Worm (Caenorhabditis elegans) whole organism, L2 larva: ENCODE measurements around the gene W01B6.8.

ENCODE experiments used
- C34F6.9 ChIP-seq: fragments of 150-350 bp; optimal IDR thresholded peaks from 2 replicates; lab custom pipeline; 2014; ENCODE audit warnings: missing biosample characterization, missing genetic modification characterization
- F13H6.1 ChIP-seq: sonication (generic microtip); optimal IDR thresholded peaks from 2 replicates; lab custom pipeline; 2016; ENCODE audit warnings: missing genetic modification characterization, missing compliant biosample characterization
- R02D3.7 ChIP-seq: fragments of 150-350 bp; optimal IDR thresholded peaks from 2 replicates; lab custom pipeline; 2014; ENCODE audit warnings: missing biosample characterization, missing genetic modification characterization
- Y55F3AM.14 ChIP-seq: fragments of 200-800 bp; sonication (Bioruptor generic); optimal IDR thresholded peaks from 2 replicates; lab custom pipeline; 2018; ENCODE audit warnings: mild to moderate bottlenecking, missing genetic modification characterization, missing compliant biosample characterization
- ZK546.5 ChIP-seq: sonication (generic microtip); optimal IDR thresholded peaks from 2 replicates; lab custom pipeline; 2017; ENCODE audit warnings: missing biosample characterization, missing genetic modification characterization
- alr-1 ChIP-seq: fragments of 150-350 bp; optimal IDR thresholded peaks from 2 replicates; lab custom pipeline; 2014; ENCODE audit warnings: missing biosample characterization, missing genetic modification characterization
- aly-2 ChIP-seq: fragments of 150-350 bp; optimal IDR thresholded peaks from 2 replicates; lab custom pipeline; 2014; ENCODE audit warnings: missing biosample characterization, missing genetic modification characterization
- ama-1 ChIP-seq: fragments of 150-350 bp; optimal IDR thresholded peaks from 2 replicates; lab custom pipeline; 2018; ENCODE audit warnings: inconsistent platforms
- blmp-1 ChIP-seq: sonication (generic microtip); optimal IDR thresholded peaks from 2 replicates; lab custom pipeline; 2017; ENCODE audit warnings: missing genetic modification characterization, mild to moderate bottlenecking, missing compliant biosample characterization, antibody characterized with exemption, moderate library complexity; ENCODE audit not compliant: insufficient read depth
- ceh-16 ChIP-seq: fragments of 150-350 bp; optimal IDR thresholded peaks from 2 replicates; lab custom pipeline; 2014; ENCODE audit warnings: missing biosample characterization, missing genetic modification characterization
- ceh-82 ChIP-seq: fragments of 150-350 bp; optimal IDR thresholded peaks from 2 replicates; lab custom pipeline; 2014; ENCODE audit warnings: missing biosample characterization, missing genetic modification characterization
- crh-2 ChIP-seq: sonication (generic microtip); optimal IDR thresholded peaks from 2 replicates; lab custom pipeline; 2017; ENCODE audit warnings: missing biosample characterization, missing genetic modification characterization
- dmd-4 ChIP-seq: sonication (generic microtip); optimal IDR thresholded peaks from 2 replicates; lab custom pipeline; 2017; ENCODE audit warnings: missing biosample characterization, missing genetic modification characterization
- egl-27 ChIP-seq: sonication (generic microtip); optimal IDR thresholded peaks from 3 replicates; lab custom pipeline; 2017; ENCODE audit warnings: missing biosample characterization, missing genetic modification reagents, missing genetic modification characterization
- elt-1 ChIP-seq: fragments of 150-350 bp; optimal IDR thresholded peaks from 2 replicates; lab custom pipeline; 2014; ENCODE audit warnings: missing biosample characterization, missing genetic modification characterization
- elt-3 ChIP-seq: sonication (generic microtip); optimal IDR thresholded peaks from 2 replicates; lab custom pipeline; 2017; ENCODE audit warnings: missing biosample characterization, missing genetic modification characterization
- gmeb-1 ChIP-seq: fragments of 150-350 bp; optimal IDR thresholded peaks from 2 replicates; lab custom pipeline; 2014; ENCODE audit warnings: missing biosample characterization, missing genetic modification characterization
- lin-11 ChIP-seq: fragments of 150-350 bp; sonication (generic microtip); optimal IDR thresholded peaks from 2 replicates; lab custom pipeline; 2014; ENCODE audit warnings: missing biosample characterization, missing genetic modification characterization, inconsistent platforms, mixed read lengths
- lin-13 ChIP-seq: fragments of 150-350 bp; optimal IDR thresholded peaks from 2 replicates; lab custom pipeline; 2014; ENCODE audit warnings: missing biosample characterization, missing genetic modification reagents, missing genetic modification characterization
- lin-39 ChIP-seq: fragments of 150-350 bp; optimal IDR thresholded peaks from 2 replicates; lab custom pipeline; 2014; ENCODE audit warnings: missing biosample characterization, missing genetic modification reagents, missing genetic modification characterization
- lsy-2 ChIP-seq, 2 experiments: fragments of 150-350 bp in 1 of 2; sonication (generic microtip) in 1 of 2; optimal IDR thresholded peaks; 2 replicates each; lab custom pipeline; 2014 to 2017; ENCODE audit warnings: missing biosample characterization in 2 of 2, missing genetic modification characterization in 2 of 2
- mbf-1 ChIP-seq: sonication (generic microtip); optimal IDR thresholded peaks from 2 replicates; lab custom pipeline; 2017; ENCODE audit warnings: missing biosample characterization, missing genetic modification characterization
- mdl-1 ChIP-seq, 2 experiments: fragments of 150-350 bp in 1 of 2; sonication (generic microtip) in 1 of 2; optimal IDR thresholded peaks; 2 replicates each; lab custom pipeline; 2017; ENCODE audit warnings: missing biosample characterization in 2 of 2, missing genetic modification characterization in 2 of 2
- nhr-10 ChIP-seq: sonication (generic microtip); optimal IDR thresholded peaks from 2 replicates; lab custom pipeline; 2017; ENCODE audit warnings: missing biosample characterization, missing genetic modification characterization
- nhr-11 ChIP-seq: fragments of 150-350 bp; optimal IDR thresholded peaks from 2 replicates; lab custom pipeline; 2014; ENCODE audit warnings: missing biosample characterization, missing genetic modification characterization
- nhr-12 ChIP-seq: fragments of 150-350 bp; optimal IDR thresholded peaks from 2 replicates; lab custom pipeline; 2014; ENCODE audit warnings: missing biosample characterization, missing genetic modification characterization
- nhr-129 ChIP-seq: fragments of 150-350 bp; optimal IDR thresholded peaks from 2 replicates; lab custom pipeline; 2014; ENCODE audit warnings: missing biosample characterization, missing genetic modification characterization
- nhr-21 ChIP-seq: fragments of 150-350 bp; optimal IDR thresholded peaks from 2 replicates; lab custom pipeline; 2014; ENCODE audit warnings: missing biosample characterization, missing genetic modification characterization
- nhr-23 ChIP-seq: fragments of 150-350 bp; optimal IDR thresholded peaks from 2 replicates; lab custom pipeline; 2014; ENCODE audit warnings: missing biosample characterization, missing genetic modification reagents, missing genetic modification characterization
- nhr-237 ChIP-seq: fragments of 150-350 bp; optimal IDR thresholded peaks from 2 replicates; lab custom pipeline; 2014; ENCODE audit warnings: missing biosample characterization, missing genetic modification characterization
- nhr-6 ChIP-seq: fragments of 150-350 bp; optimal IDR thresholded peaks from 2 replicates; lab custom pipeline; 2014; ENCODE audit warnings: missing biosample characterization, missing genetic modification characterization
- peb-1 ChIP-seq: fragments of 150-350 bp; optimal IDR thresholded peaks from 2 replicates; lab custom pipeline; 2014; ENCODE audit warnings: missing biosample characterization, missing genetic modification characterization
- sem-4 ChIP-seq: fragments of 150-350 bp; optimal IDR thresholded peaks from 2 replicates; lab custom pipeline; 2014; ENCODE audit warnings: missing biosample characterization, missing genetic modification reagents, missing genetic modification characterization
- sma-3 ChIP-seq: sonication (generic microtip); optimal IDR thresholded peaks from 2 replicates; lab custom pipeline; 2016; ENCODE audit warnings: missing genetic modification reagents, missing genetic modification characterization, missing compliant biosample characterization
- sma-9 ChIP-seq, 2 experiments: fragments of 150-350 bp in 1 of 2; sonication (generic microtip) in 1 of 2; optimal IDR thresholded peaks; 2 replicates each; lab custom pipeline; 2014 to 2016; ENCODE audit warnings: missing genetic modification characterization in 2 of 2, mild to moderate bottlenecking in 1 of 2, missing biosample characterization in 1 of 2, missing compliant biosample characterization in 1 of 2, missing genetic modification reagents in 1 of 2, moderate library complexity in 1 of 2
- snpc-4 ChIP-seq: fragments of 150-350 bp; optimal IDR thresholded peaks from 2 replicates; lab custom pipeline; 2014; ENCODE audit warnings: missing biosample characterization, missing genetic modification characterization
- unc-39 ChIP-seq: fragments of 150-350 bp; optimal IDR thresholded peaks from 2 replicates; lab custom pipeline; 2014; ENCODE audit warnings: missing biosample characterization, missing genetic modification characterization
- unc-55 ChIP-seq: fragments of 150-350 bp; sonication (generic microtip); optimal IDR thresholded peaks from 3 replicates; lab custom pipeline; 2014; ENCODE audit warnings: missing biosample characterization, missing genetic modification reagents, missing genetic modification characterization
- unc-62 ChIP-seq: fragments of 150-350 bp; optimal IDR thresholded peaks from 2 replicates; lab custom pipeline; 2014; ENCODE audit warnings: missing biosample characterization, missing genetic modification reagents, missing genetic modification characterization
- zag-1 ChIP-seq: fragments of 150-350 bp; optimal IDR thresholded peaks from 2 replicates; lab custom pipeline; 2014; ENCODE audit warnings: missing biosample characterization, missing genetic modification characterization
- ztf-1 ChIP-seq: fragments of 200-800 bp; sonication (Bioruptor generic); conservative IDR thresholded peaks from 2 replicates; pipeline ENCODE4 v1.3.6; 2022; ENCODE audit warnings: missing genetic modification characterization, missing compliant biosample characterization
- ztf-11 ChIP-seq: sonication (generic microtip); optimal IDR thresholded peaks from 2 replicates; lab custom pipeline; 2017; ENCODE audit warnings: missing biosample characterization, missing genetic modification characterization
- ztf-4 ChIP-seq: fragments of 150-350 bp; optimal IDR thresholded peaks from 2 replicates; lab custom pipeline; 2014; ENCODE audit warnings: missing biosample characterization, missing genetic modification characterization

The W01B6.8 gene

ce11 chrIV:10084323-10084959 lies at the start of gene W01B6.8:
W01B6.8 (minus strand) TSS chrIV:10084373.
- TF ChIP-seq mbf-1 (tag; lab: Kevin White, UChicago) (no peak), egl-27 (tag; lab: Kevin White, UChicago) (no peak), alr-1 (no peak), nhr-237 (tag; lab: Kevin White, UChicago) (no peak), C34F6.9 (tag; lab: Kevin White, UChicago) (no peak), nhr-12 (tag; lab: Kevin White, UChicago) (no peak), ZK546.5 (tag; lab: Kevin White, UChicago) (no peak), elt-1 (tag; lab: Kevin White, UChicago) (no peak), elt-3 (tag; lab: Kevin White, UChicago) (no peak), lin-39 (tag; lab: Kevin White, UChicago) (no peak), nhr-6 (tag; lab: Kevin White, UChicago) (no peak), dmd-4 (tag; lab: Kevin White, UChicago) (no peak), sem-4 (tag; lab: Kevin White, UChicago) (no peak), gmeb-1 (tag; lab: Kevin White, UChicago) (no peak), nhr-23 (tag; lab: Kevin White, UChicago) (no peak)

ce11 chrIV:10129957-10130356 lies 45.8 kb upstream of the W01B6.8 start, which contains the start of gene glt-3:
glt-3 (plus strand) TSS chrIV:10130257.
- no peak for TF ChIP-seq mbf-1 (tag; lab: Kevin White, UChicago)
- TF ChIP-seq alr-1, result no peak
- no peak for TF ChIP-seq peb-1 (tag; lab: Kevin White, UChicago)
- no peak for TF ChIP-seq lin-39 (tag; lab: Kevin White, UChicago)
- no peak for TF ChIP-seq unc-55 (GFP tag; lab: Kevin White, UChicago)
- no peak for TF ChIP-seq nhr-10 (tag; lab: Kevin White, UChicago)
- no peak for TF ChIP-seq sma-9 (GFP tag; optimal IDR thresholded peaks at IDR 0.05; lab: Kevin White, UChicago)
- no peak for TF ChIP-seq sma-9 (tag; optimal IDR thresholded peaks at IDR 0.05; lab: Kevin White, UChicago)
- TF ChIP-seq unc-39 (tag; lab: Kevin White, UChicago), result no peak
- TF ChIP-seq egl-27 (tag; lab: Kevin White, UChicago), result no peak
- no peak for TF ChIP-seq nhr-237 (tag; lab: Kevin White, UChicago)
- no peak for TF ChIP-seq sem-4 (tag; lab: Kevin White, UChicago)
- no peak for TF ChIP-seq ceh-16 (tag; lab: Kevin White, UChicago)
- no peak for TF ChIP-seq ztf-4
- no peak for TF ChIP-seq Y55F3AM.14 (GFP tag; lab: Kevin White, UChicago)
- no peak for TF ChIP-seq nhr-6 (tag; lab: Kevin White, UChicago)

ce11 chrIV:10128906-10129386 lies 44.8 kb upstream of the W01B6.8 start, which contains the start of the genes gtbp-1 and K08F4.3:
gtbp-1 (minus strand) TSS chrIV:10128956.
K08F4.3 (plus strand) TSS chrIV:10129257.
- TF ChIP-seq snpc-4 (tag; lab: Kevin White, UChicago), result peak; percentile 10
- TF ChIP-seq nhr-11 (tag; lab: Kevin White, UChicago), result no peak
- TF ChIP-seq ZK546.5 (tag; lab: Kevin White, UChicago), result peak; percentile 80
- no peak for TF ChIP-seq nhr-23 (tag; lab: Kevin White, UChicago)
- peak; percentile 16 to 90 for TF ChIP-seq lsy-2 (tag; optimal IDR thresholded peaks at IDR 0.05; lab: Kevin White, UChicago)
- TF ChIP-seq ztf-4, result no peak
- TF ChIP-seq nhr-129 (tag; lab: Kevin White, UChicago), result peak; percentile 90
- no peak for TF ChIP-seq ceh-82 (tag; lab: Kevin White, UChicago)
- TF ChIP-seq lin-11 (tag; lab: Kevin White, UChicago), result peak; percentile 84
- peak; percentile 94 for TF ChIP-seq crh-2
- TF ChIP-seq aly-2 (tag; lab: Kevin White, UChicago), result no peak
- TF ChIP-seq C34F6.9 (tag; lab: Kevin White, UChicago), result peak; percentile 86
- TF ChIP-seq blmp-1, result no peak
- no peak for TF ChIP-seq alr-1
- peak; percentile 90 for TF ChIP-seq gmeb-1 (tag; lab: Kevin White, UChicago)
- peak; percentile 2 for TF ChIP-seq nhr-21
- TF ChIP-seq nhr-12 (tag; lab: Kevin White, UChicago), result no peak
- no peak for TF ChIP-seq nhr-10 (tag; lab: Kevin White, UChicago)
- TF ChIP-seq ztf-1, result no peak
- TF ChIP-seq F13H6.1 (tag; lab: Kevin White, UChicago), result peak; percentile 52
- TF ChIP-seq sem-4 (tag; lab: Kevin White, UChicago), result peak; percentile 22
- TF ChIP-seq peb-1 (tag; lab: Kevin White, UChicago), result no peak
- peak; percentile 94 for TF ChIP-seq unc-55 (GFP tag; lab: Kevin White, UChicago)
- TF ChIP-seq egl-27 (tag; lab: Kevin White, UChicago), result no peak
- peak; percentile 39 for TF ChIP-seq sma-9 (GFP tag; optimal IDR thresholded peaks at IDR 0.05; lab: Kevin White, UChicago)
- no peak for TF ChIP-seq sma-9 (tag; optimal IDR thresholded peaks at IDR 0.05; lab: Kevin White, UChicago)
- TF ChIP-seq ama-1, result no peak
- no peak for TF ChIP-seq R02D3.7 (tag; lab: Kevin White, UChicago)
- TF ChIP-seq unc-62, result no peak
- TF ChIP-seq zag-1 (tag; lab: Kevin White, UChicago), result peak; percentile 20
- TF ChIP-seq elt-1 (tag; lab: Kevin White, UChicago), result no peak
- TF ChIP-seq ztf-11 (tag; lab: Kevin White, UChicago), result no peak
- TF ChIP-seq lin-13 (GFP tag; lab: Kevin White, UChicago), result peak; percentile 63
- TF ChIP-seq sma-3 (GFP tag; lab: Kevin White, UChicago), result peak; percentile 66
- TF ChIP-seq mdl-1 (tag; optimal IDR thresholded peaks at IDR 0.05; lab: Kevin White, UChicago), result no peak
